Worm (Caenorhabditis elegans) whole organism, late embryonic: ENCODE measurements around the gene sru-39.

Experiments used
- ceh-34 ChIP-seq: sonication (generic microtip); optimal IDR thresholded peaks from 2 replicates; lab custom pipeline; 2016; ENCODE audit warnings: mild to moderate bottlenecking, missing genetic modification characterization, missing compliant biosample characterization
- eyg-1 ChIP-seq: sonication (generic microtip); optimal IDR thresholded peaks from 2 replicates; lab custom pipeline; 2016; ENCODE audit warnings: missing genotype, missing genetic modification characterization, missing compliant biosample characterization
- nhr-11 ChIP-seq: fragments of 150-350 bp; optimal IDR thresholded peaks from 2 replicates; lab custom pipeline; 2014; ENCODE audit warnings: missing biosample characterization, missing genetic modification characterization

- TF ChIP-seq ceh-34 (no peak), eyg-1 (tag; lab: Kevin White, UChicago) (no peak), nhr-11 (tag; lab: Kevin White, UChicago) (no peak)
Measured at ce11 chrV:9765622-9766021, 37.7 kb upstream of the sru-39 start.
